Worm (Caenorhabditis elegans) whole organism, L4 larva: ENCODE data around the gene F49C5.7.
A peak's percentile ranks its signal among the peaks of the same experiment; 100 is the strongest.

Source experiments
- R02D3.7 ChIP-seq: fragments of 150-350 bp; sonication (generic microtip); optimal IDR thresholded peaks from 3 replicates; lab custom pipeline; 2014; ENCODE audit warnings: missing biosample characterization, missing genetic modification characterization
- T20F7.1 ChIP-seq: fragments of 200-800 bp; sonication (Bioruptor generic); optimal IDR thresholded peaks from 2 replicates; lab custom pipeline; 2018; ENCODE audit warnings: mild to moderate bottlenecking, missing genetic modification characterization, missing compliant biosample characterization
- Y75B8A.6 ChIP-seq: fragments of 200-800 bp; sonication (Bioruptor generic); IDR thresholded peaks from 2 replicates; pipeline ENCODE4 v1.3.6; 2022; ENCODE audit warnings: missing genetic modification reagents, missing genetic modification characterization, missing compliant biosample characterization
- ama-1 ChIP-seq: fragments of 150-350 bp; optimal IDR thresholded peaks from 2 replicates; lab custom pipeline; 2014; ENCODE audit warnings: inconsistent platforms, mixed read lengths
- arid-1 ChIP-seq: fragments of 200-800 bp; sonication (Bioruptor generic); conservative IDR thresholded peaks from 2 replicates; pipeline ENCODE4 v1.3.6; 2022; ENCODE audit warnings: missing genetic modification reagents, missing genetic modification characterization, missing compliant biosample characterization
- ceh-32 ChIP-seq: sonication (generic microtip); optimal IDR thresholded peaks from 2 replicates; lab custom pipeline; 2016; ENCODE audit warnings: mild to moderate bottlenecking, missing genetic modification characterization, missing compliant biosample characterization; ENCODE audit not compliant: poor library complexity
- ctbp-1 ChIP-seq: fragments of 200-800 bp; sonication (Bioruptor generic); IDR thresholded peaks from 2 replicates; pipeline ENCODE4 v1.3.6; 2022; ENCODE audit warnings: missing genetic modification reagents, missing genetic modification characterization, missing compliant biosample characterization
- daf-16 ChIP-seq, 3 experiments: sonication (generic microtip); optimal IDR thresholded peaks; 2 replicates each; lab custom pipeline; 2016 to 2017; ENCODE audit warnings: missing genetic modification characterization in 3 of 3, missing genetic modification reagents in 3 of 3, mild to moderate bottlenecking in 2 of 3, missing compliant biosample characterization in 2 of 3, missing biosample characterization in 1 of 3, moderate library complexity in 1 of 3
- daf-8 ChIP-seq: fragments of 200-800 bp; sonication (Bioruptor generic); IDR thresholded peaks from 2 replicates; pipeline ENCODE4 v1.3.6; 2022; ENCODE audit warnings: missing genetic modification characterization, missing compliant biosample characterization
- dmd-6 ChIP-seq: fragments of 200-800 bp; sonication (Bioruptor generic); IDR thresholded peaks from 2 replicates; pipeline ENCODE4 v1.3.6; 2022; ENCODE audit warnings: missing genetic modification reagents, missing genetic modification characterization, missing compliant biosample characterization
- dve-1 ChIP-seq: sonication (generic microtip); optimal IDR thresholded peaks from 2 replicates; lab custom pipeline; 2017; ENCODE audit warnings: antibody characterized with exemption, mild to moderate bottlenecking, missing genetic modification characterization, missing compliant biosample characterization; ENCODE audit not compliant: insufficient read depth
- egl-43 ChIP-seq: fragments of 200-800 bp; sonication (Bioruptor generic); IDR thresholded peaks from 2 replicates; pipeline ENCODE4 v1.3.6; 2022; ENCODE audit warnings: missing genetic modification reagents, missing genetic modification characterization, missing compliant biosample characterization
- fos-1 ChIP-seq: fragments of 150-350 bp; optimal IDR thresholded peaks from 2 replicates; lab custom pipeline; 2014; ENCODE audit warnings: missing biosample characterization, missing genetic modification characterization
- gei-8 ChIP-seq: fragments of 200-800 bp; sonication (Bioruptor generic); optimal IDR thresholded peaks from 2 replicates; lab custom pipeline; 2018; ENCODE audit warnings: mild to moderate bottlenecking, missing genetic modification characterization, missing compliant biosample characterization
- hif-1 ChIP-seq, 2 experiments: sonication (generic microtip); optimal IDR thresholded peaks; 2 replicates each; lab custom pipeline; 2016 to 2017; ENCODE audit warnings: missing compliant biosample characterization in 2 of 2, missing genetic modification characterization in 2 of 2, missing genetic modification reagents in 2 of 2, missing genotype in 2 of 2, mild to moderate bottlenecking in 1 of 2
- hlh-11 ChIP-seq: fragments of 200-800 bp; sonication (Bioruptor generic); optimal IDR thresholded peaks from 2 replicates; lab custom pipeline; 2018; ENCODE audit warnings: mild to moderate bottlenecking, missing genetic modification characterization, missing compliant biosample characterization
- hlh-30 ChIP-seq: sonication (generic microtip); optimal IDR thresholded peaks from 2 replicates; lab custom pipeline; 2017; ENCODE audit warnings: antibody characterized with exemption, mild to moderate bottlenecking, missing genetic modification characterization, missing compliant biosample characterization; ENCODE audit not compliant: insufficient read depth
- jun-1 ChIP-seq: fragments of 150-350 bp; optimal IDR thresholded peaks from 2 replicates; lab custom pipeline; 2014; ENCODE audit warnings: missing biosample characterization, missing genetic modification reagents, missing genetic modification characterization
- lim-7 ChIP-seq: fragments of 200-800 bp; sonication (Bioruptor generic); IDR thresholded peaks from 2 replicates; pipeline ENCODE4 v1.3.6; 2022; ENCODE audit warnings: missing genetic modification characterization, missing compliant biosample characterization
- lin-1 ChIP-seq: fragments of 200-800 bp; sonication (Bioruptor generic); IDR thresholded peaks from 2 replicates; pipeline ENCODE4 v1.3.6; 2022; ENCODE audit warnings: missing genetic modification reagents, missing genetic modification characterization, missing compliant biosample characterization
- lin-38 ChIP-seq: fragments of 200-800 bp; sonication (Bioruptor generic); IDR thresholded peaks from 2 replicates; pipeline ENCODE4 v1.3.6; 2022; ENCODE audit warnings: missing genetic modification reagents, missing genetic modification characterization, missing compliant biosample characterization
- mdl-1 ChIP-seq, 2 experiments: fragments of 150-350 bp in 1 of 2; sonication (generic microtip) in 1 of 2; optimal IDR thresholded peaks; 2 replicates each; lab custom pipeline; 2014 to 2017; ENCODE audit warnings: missing biosample characterization in 2 of 2, missing genetic modification characterization in 2 of 2
- mdt-29 ChIP-seq: fragments of 200-800 bp; sonication (Bioruptor generic); IDR thresholded peaks from 2 replicates; pipeline ENCODE4 v1.3.6; 2022; ENCODE audit warnings: missing genetic modification reagents, missing genetic modification characterization, missing compliant biosample characterization
- mep-1 ChIP-seq: fragments of 150-350 bp; sonication (generic microtip); optimal IDR thresholded peaks from 3 replicates; lab custom pipeline; 2014; ENCODE audit warnings: missing biosample characterization, missing genetic modification characterization
- mes-2 ChIP-seq: sonication (generic microtip); optimal IDR thresholded peaks from 2 replicates; lab custom pipeline; 2016; ENCODE audit warnings: missing genotype, mild to moderate bottlenecking, missing genetic modification characterization, missing compliant biosample characterization; ENCODE audit not compliant: poor library complexity, severe bottlenecking
- mxl-2 ChIP-seq: fragments of 200-800 bp; sonication (Bioruptor generic); conservative IDR thresholded peaks from 2 replicates; pipeline ENCODE4 v1.3.6; 2022; ENCODE audit warnings: missing genetic modification reagents, missing genetic modification characterization, missing compliant biosample characterization
- nhr-10 ChIP-seq: fragments of 150-350 bp; optimal IDR thresholded peaks from 2 replicates; lab custom pipeline; 2014; ENCODE audit warnings: missing biosample characterization, missing genetic modification characterization
- nhr-102 ChIP-seq: sonication (generic microtip); optimal IDR thresholded peaks from 2 replicates; lab custom pipeline; 2016; ENCODE audit warnings: mild to moderate bottlenecking, missing genetic modification characterization, moderate library complexity, missing compliant biosample characterization
- nhr-237 ChIP-seq: sonication (generic microtip); optimal IDR thresholded peaks from 2 replicates; lab custom pipeline; 2017; ENCODE audit warnings: missing biosample characterization, missing genetic modification characterization
- nhr-28 ChIP-seq: fragments of 150-350 bp; optimal IDR thresholded peaks from 2 replicates; lab custom pipeline; 2014; ENCODE audit warnings: missing biosample characterization, missing genetic modification characterization
- nhr-42 ChIP-seq: fragments of 200-800 bp; sonication (Bioruptor generic); IDR thresholded peaks from 2 replicates; pipeline ENCODE4 v1.3.6; 2022; ENCODE audit warnings: missing genetic modification characterization, missing compliant biosample characterization
- nhr-48 ChIP-seq: sonication (generic microtip); optimal IDR thresholded peaks from 2 replicates; lab custom pipeline; 2016; ENCODE audit warnings: mild to moderate bottlenecking, missing genetic modification characterization, missing compliant biosample characterization
- nhr-77 ChIP-seq: fragments of 150-350 bp; optimal IDR thresholded peaks from 2 replicates; lab custom pipeline; 2014; ENCODE audit warnings: missing biosample characterization, missing genetic modification characterization
- pha-4 ChIP-seq, 2 experiments: fragments of 150-350 bp in 1 of 2; fragments of 200-800 bp in 1 of 2; sonication (Bioruptor generic) in 1 of 2; IDR thresholded peaks in 1 of 2; optimal IDR thresholded peaks in 1 of 2; 2 replicates each; pipeline versions ENCODE4 v1.3.6 to Lab custom; 2014 to 2022; ENCODE audit warnings: missing genetic modification characterization in 2 of 2, missing genetic modification reagents in 2 of 2, missing biosample characterization in 1 of 2, missing compliant biosample characterization in 1 of 2
- php-3 ChIP-seq: fragments of 200-800 bp; sonication (Bioruptor generic); IDR thresholded peaks from 2 replicates; pipeline ENCODE4 v1.3.6; 2022; ENCODE audit warnings: missing genetic modification reagents, missing genetic modification characterization, missing compliant biosample characterization
- pqm-1 ChIP-seq: sonication (generic microtip); optimal IDR thresholded peaks from 2 replicates; lab custom pipeline; 2017; ENCODE audit warnings: missing biosample characterization, missing genetic modification characterization
- rbr-2 ChIP-seq: sonication (generic microtip); optimal IDR thresholded peaks from 2 replicates; lab custom pipeline; 2016; ENCODE audit warnings: missing genotype, missing genetic modification characterization, missing compliant biosample characterization
- saeg-2 ChIP-seq: fragments of 200-800 bp; sonication (Bioruptor generic); IDR thresholded peaks from 2 replicates; pipeline ENCODE4 v1.3.6; 2022; ENCODE audit warnings: missing genetic modification reagents, missing genetic modification characterization, missing compliant biosample characterization
- set-16 ChIP-seq: fragments of 200-800 bp; sonication (Bioruptor generic); IDR thresholded peaks from 2 replicates; pipeline ENCODE4 v1.3.6; 2022; ENCODE audit warnings: missing genetic modification reagents, missing genetic modification characterization, missing compliant biosample characterization
- snpc-1.2 ChIP-seq: fragments of 200-800 bp; sonication (Bioruptor generic); IDR thresholded peaks from 2 replicates; pipeline ENCODE4 v1.3.6; 2022; ENCODE audit warnings: missing genetic modification reagents, missing genetic modification characterization, missing compliant biosample characterization
- spr-1 ChIP-seq: sonication (generic microtip); optimal IDR thresholded peaks from 2 replicates; lab custom pipeline; 2016; ENCODE audit warnings: mild to moderate bottlenecking, missing genetic modification characterization, missing compliant biosample characterization
- tra-1 ChIP-seq: fragments of 200-800 bp; sonication (Bioruptor generic); IDR thresholded peaks from 2 replicates; pipeline ENCODE4 v1.3.6; 2022; ENCODE audit warnings: missing genetic modification reagents, missing genetic modification characterization, missing compliant biosample characterization
- unc-62 ChIP-seq, 3 experiments: fragments of 150-350 bp in 1 of 3; sonication (generic microtip); optimal IDR thresholded peaks in 2 of 3; peaks in 1 of 3; 1 replicate in 1 of 3; 2 replicates in 2 of 3; lab custom pipeline; 2014 to 2017; ENCODE audit warnings: missing biosample characterization in 3 of 3, missing genetic modification characterization in 3 of 3, missing genetic modification reagents in 3 of 3, missing genotype in 1 of 3
- zfp-3 ChIP-seq: fragments of 200-800 bp; sonication (Bioruptor generic); conservative IDR thresholded peaks from 2 replicates; pipeline ENCODE4 v1.3.6; 2022; ENCODE audit warnings: missing genetic modification reagents, missing genetic modification characterization, missing compliant biosample characterization
- ztf-11 ChIP-seq: fragments of 150-350 bp; optimal IDR thresholded peaks from 2 replicates; lab custom pipeline; 2014; ENCODE audit warnings: missing biosample characterization, missing genetic modification characterization

The F49C5.7 gene

DNA sequence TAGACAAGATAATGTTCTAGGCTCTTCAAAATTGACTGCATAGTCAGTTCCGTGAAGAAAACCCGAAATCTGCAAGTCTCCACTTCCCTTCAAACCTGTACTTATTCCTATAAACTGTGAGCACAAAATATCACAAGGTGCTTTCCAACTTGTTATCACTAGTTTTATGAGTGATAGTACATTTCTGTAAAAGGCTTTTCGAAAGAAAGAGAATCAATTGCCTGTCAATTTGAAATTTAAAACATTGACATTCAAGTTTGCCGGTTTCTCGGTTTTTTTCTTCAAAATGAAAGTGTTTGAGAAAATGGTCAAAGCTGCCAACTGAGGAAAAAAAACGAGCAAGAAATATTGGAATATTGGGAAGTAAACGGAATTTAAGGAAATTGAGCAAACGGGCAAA lies 47.9 kb upstream of the F49C5.7 start (continued):
- TF ChIP-seq ztf-11, result no peak
- TF ChIP-seq rbr-2 (tag; lab: Kevin White, UChicago), result no peak
- no peak for TF ChIP-seq nhr-42
- TF ChIP-seq arid-1 (GFP tag; lab: Robert Waterston, UW), result no peak
- TF ChIP-seq unc-62 (GFP tag; optimal IDR thresholded peaks at IDR 0.05 in 1 of 2; lab: Kevin White, UChicago), result peak in 1 of 2 experiments; percentile 47
- TF ChIP-seq unc-62 (tag; optimal IDR thresholded peaks at IDR 0.05; lab: Kevin White, UChicago), result no peak
- TF ChIP-seq R02D3.7 (tag; lab: Kevin White, UChicago), result no peak

DNA sequence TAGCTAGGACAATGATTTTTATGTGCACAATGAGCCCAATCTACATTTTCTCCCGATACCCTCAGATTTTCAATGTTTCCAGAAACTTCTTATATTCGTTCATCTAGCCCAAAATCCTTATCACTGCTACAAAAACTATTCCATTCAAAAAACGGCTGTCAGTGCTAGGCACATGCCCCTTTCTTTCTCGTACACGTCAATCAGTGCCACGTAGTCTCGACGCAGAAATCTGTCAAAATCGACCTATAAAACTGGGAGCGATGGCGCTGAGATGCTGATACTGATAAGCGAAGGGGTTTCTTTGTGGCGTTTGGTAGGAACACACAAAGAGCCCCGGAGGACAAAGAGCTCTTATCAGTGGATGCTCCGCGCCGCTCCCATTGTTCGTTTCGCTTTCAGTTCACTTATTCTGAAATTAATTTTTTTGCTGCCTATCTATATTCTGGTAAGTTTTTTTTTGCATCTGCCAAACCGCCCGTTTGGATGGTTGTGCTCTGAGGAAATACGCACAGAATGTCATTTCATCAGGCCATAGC lies 47.1 kb upstream of the F49C5.7 start, which contains the start of gene srh-70:
Gene srh-70, minus strand, starts transcription at position 51 of the 536 bp plus-strand sequence.
- TF ChIP-seq tra-1 (GFP tag; lab: Robert Waterston, UW) (peak; percentile 91), jun-1 (tag; lab: Kevin White, UChicago) (peak; percentile 2), ama-1 (lab: Kevin White, UChicago) (peak; percentile 74), ctbp-1 (GFP tag; lab: Robert Waterston, UW) (peak; percentile 44; the same call in 1 of the 2 replicates), unc-62 (GFP tag; optimal IDR thresholded peaks at IDR 0.05 in 1 of 2; lab: Kevin White, UChicago) (peak; percentile 69 to 97), unc-62 (tag; optimal IDR thresholded peaks at IDR 0.05; lab: Kevin White, UChicago) (no peak), nhr-77 (tag; lab: Kevin White, UChicago) (peak; percentile 86), php-3 (GFP tag; lab: Robert Waterston, UW) (peak; percentile 95), spr-1 (tag; lab: Kevin White, UChicago) (peak; percentile 36), nhr-48 (tag; lab: Kevin White, UChicago) (peak; percentile 65), set-16 (GFP tag; lab: Robert Waterston, UW) (peak; percentile 69), nhr-237 (tag; lab: Kevin White, UChicago) (no peak), mdl-1 (tag; optimal IDR thresholded peaks at IDR 0.05; lab: Kevin White, UChicago) (peak in 1 of 2 experiments; percentile 50), hlh-11 (tag; lab: Kevin White, UChicago) (peak; percentile 90), R02D3.7 (tag; lab: Kevin White, UChicago) (no peak), pha-4 (GFP tag; IDR thresholded peaks at IDR 0.05; lab: Robert Waterston, UW) (peak; percentile 71; the same call in 1 of the 2 replicates), pha-4 (tag; optimal IDR thresholded peaks at IDR 0.05; lab: Kevin White, UChicago) (no peak), snpc-1.2 (no peak), lim-7 (GFP tag; lab: Robert Waterston, UW) (0 out of 2 replicates have a peak, but pooled peaks have one; percentile 26), hif-1 (tag; optimal IDR thresholded peaks at IDR 0.05; lab: Kevin White, UChicago) (peak; percentile 31 to 36), mdt-29 (peak; percentile 97), dmd-6 (GFP tag; lab: Robert Waterston, UW) (peak; percentile 98), lin-1 (GFP tag; lab: Robert Waterston, UW) (peak; percentile 49; the same call in 1 of the 2 replicates), mes-2 (tag; lab: Kevin White, UChicago) (peak; percentile 40), T20F7.1 (GFP tag; lab: Kevin White, UChicago) (peak; percentile 71), Y75B8A.6 (GFP tag; lab: Robert Waterston, UW) (peak; percentile 87; the same call in 1 of the 2 replicates), zfp-3 (GFP tag; lab: Robert Waterston, UW) (0 out of 2 replicates have a peak, but pooled peaks have one; percentile 20), ztf-11 (no peak), nhr-102 (tag; lab: Kevin White, UChicago) (peak; percentile 85), daf-8 (GFP tag; lab: Robert Waterston, UW) (no peak), nhr-28 (tag; lab: Kevin White, UChicago) (peak; percentile 79), nhr-10 (tag; lab: Kevin White, UChicago) (no peak), lin-38 (0 out of 2 replicates have a peak, but pooled peaks have one; percentile 50), egl-43 (GFP tag; lab: Robert Waterston, UW) (0 out of 2 replicates have a peak, but pooled peaks have one; percentile 46), gei-8 (GFP tag; lab: Kevin White, UChicago) (no peak), pqm-1 (tag; lab: Kevin White, UChicago) (peak; percentile 94), mxl-2 (GFP tag; lab: Robert Waterston, UW) (peak; percentile 70), daf-16 (GFP tag; optimal IDR thresholded peaks at IDR 0.05; lab: Kevin White, UChicago) (peak in 1 of 2 experiments; percentile 35), daf-16 (tag; optimal IDR thresholded peaks at IDR 0.05; lab: Kevin White, UChicago) (peak; percentile 81), mep-1 (tag; lab: Kevin White, UChicago) (no peak), saeg-2 (GFP tag; lab: Robert Waterston, UW) (peak; percentile 82; the same call in 1 of the 2 replicates), fos-1 (tag; lab: Kevin White, UChicago) (peak; percentile 15), ceh-32 (tag; lab: Kevin White, UChicago) (no peak), dve-1 (tag; lab: Kevin White, UChicago) (peak; percentile 95), hlh-30 (tag; lab: Kevin White, UChicago) (peak; percentile 55)
